Worm (Caenorhabditis elegans): ENCODE results near the gene wdr-4.

DNA sequence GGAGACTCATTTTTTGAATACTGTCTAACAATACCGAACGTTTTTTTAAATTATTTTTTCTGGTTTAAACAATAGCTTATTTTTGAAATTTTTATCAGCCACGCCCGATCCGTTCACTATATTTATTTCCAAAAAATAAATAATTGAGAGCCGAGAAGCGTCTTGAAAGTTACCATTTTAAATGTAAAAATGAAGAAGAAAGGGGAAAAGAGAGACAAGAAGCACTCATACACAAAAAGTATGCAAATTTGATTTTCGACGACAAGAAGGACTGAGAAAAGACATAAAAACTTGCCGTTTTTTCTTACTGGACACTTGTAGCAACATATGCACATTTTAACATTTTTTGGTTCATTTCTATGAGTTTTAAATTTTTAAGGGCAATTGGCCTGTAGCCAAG, 43.8 kb upstream of the wdr-4 start:
- TF ChIP-seq ama-1 (optimal IDR thresholded peaks at IDR 0.05) = no peak
- no peak for TF ChIP-seq ceh-36 (tag; optimal IDR thresholded peaks at IDR 0.05)
- TF ChIP-seq pes-1 (GFP tag; IDR thresholded peaks at IDR 0.05) = no peak

Data from whole organism, early embryonic.